Worm (Caenorhabditis elegans): ENCODE results near the gene npr-15.
"Not testable (repeated sequence)": the region's sequence is repeated elsewhere in the genome, so short reads cannot be mapped to it uniquely, and the experiment has no call there.

DNA sequence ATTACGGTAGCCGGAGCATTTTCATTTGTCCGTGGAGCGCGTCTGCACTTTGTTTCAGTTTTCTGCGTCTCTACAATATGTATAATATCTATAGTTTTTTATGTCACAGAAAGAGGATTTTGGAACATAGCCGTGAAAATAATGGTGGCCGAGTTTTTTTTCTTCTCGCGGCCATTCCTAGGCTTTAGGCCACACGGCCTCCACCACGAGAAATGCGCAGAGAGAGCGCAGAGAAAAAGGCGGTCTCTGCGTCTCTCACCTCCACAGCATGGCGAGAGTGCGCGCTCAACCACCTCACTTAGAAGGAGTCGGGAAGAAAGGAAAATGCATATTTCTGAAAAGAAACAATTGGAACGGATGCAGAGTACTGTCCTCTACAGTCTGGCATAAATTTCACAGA lies 926 bp upstream of the npr-15 start:
- not testable (repeated sequence) for TF ChIP-seq skn-1 (tag; optimal IDR thresholded peaks at IDR 0.05); efl-3 (GFP tag; optimal IDR thresholded peaks at IDR 0.05)

Measured in whole organism, L1 larva.